Worm (Caenorhabditis elegans): ENCODE results near the gene hda-5.

hda-5 gene

ce11 chrII:11777893-11778480 lies 20.9 kb upstream of the hda-5 start, which contains the start of the genes patr-1 and dna-2 (continued):
- TF ChIP-seq fkh-4 (tag; optimal IDR thresholded peaks at IDR 0.05; ENCODE audit: borderline replicate concordance), result no peak
- TF ChIP-seq zag-1 (tag; optimal IDR thresholded peaks at IDR 0.05), result no peak
- TF ChIP-seq lsy-2 (tag; optimal IDR thresholded peaks at IDR 0.05), result peak; percentile 80 to 86
- no peak for TF ChIP-seq pax-3 (tag; optimal IDR thresholded peaks at IDR 0.05)
- peak; percentile 36 for TF ChIP-seq swsn-7 (tag; optimal IDR thresholded peaks at IDR 0.05)
- no peak for TF ChIP-seq sup-37 (GFP tag; optimal IDR thresholded peaks at IDR 0.05)
- no peak for TF ChIP-seq jun-1 (tag; optimal IDR thresholded peaks at IDR 0.05)
- no peak for TF ChIP-seq nhr-237 (tag; optimal IDR thresholded peaks at IDR 0.05)
- TF ChIP-seq grh-1 (GFP tag; IDR thresholded peaks at IDR 0.05), result peak; percentile 36; the same call in 1 of the 2 replicates
- peak; percentile 79 for TF ChIP-seq rnt-1 (tag; optimal IDR thresholded peaks at IDR 0.05)
- no peak for TF ChIP-seq unc-62 (GFP tag; optimal IDR thresholded peaks at IDR 0.05)
- peak; percentile 86 to 96 for TF ChIP-seq lin-35 (GFP tag; optimal IDR thresholded peaks at IDR 0.05)
- no peak for TF ChIP-seq nhr-28 (tag; optimal IDR thresholded peaks at IDR 0.05)
- no peak for TF ChIP-seq pqm-1 (tag; optimal IDR thresholded peaks at IDR 0.05)
- peak; percentile 63 for TF ChIP-seq C16A3.4 (tag; optimal IDR thresholded peaks at IDR 0.05)
- no peak for TF ChIP-seq tlp-1 (tag; optimal IDR thresholded peaks at IDR 0.05)
- peak in 1 of 6 experiments; percentile 18 for TF ChIP-seq elt-3 (tag; optimal IDR thresholded peaks at IDR 0.05)
- no peak for TF ChIP-seq efl-3 (GFP tag; optimal IDR thresholded peaks at IDR 0.05)
- TF ChIP-seq nhr-19 (GFP tag; conservative IDR thresholded peaks at IDR 0.05), result peak; percentile 58
- TF ChIP-seq hpl-2 (GFP tag; optimal IDR thresholded peaks at IDR 0.05), result no peak
- TF ChIP-seq lin-39 (tag; optimal IDR thresholded peaks at IDR 0.05), result no peak
- peak in 2 of 3 experiments; percentile 60 to 79 for TF ChIP-seq ceh-82 (tag; optimal IDR thresholded peaks at IDR 0.05)
- peak; percentile 16 for TF ChIP-seq lin-13 (GFP tag; optimal IDR thresholded peaks at IDR 0.05)
- no peak for TF ChIP-seq ztf-11 (tag; optimal IDR thresholded peaks at IDR 0.05)
- TF ChIP-seq nhr-77 (tag; optimal IDR thresholded peaks at IDR 0.05), result peak; percentile 14
- no peak for TF ChIP-seq lir-3 (tag; optimal IDR thresholded peaks at IDR 0.05; ENCODE audit: poor library complexity)
- TF ChIP-seq xbp-1 (tag; optimal IDR thresholded peaks at IDR 0.05), result peak; percentile 41
- no peak for TF ChIP-seq nhr-12 (tag; optimal IDR thresholded peaks at IDR 0.05)
- TF ChIP-seq egl-27 (tag; optimal IDR thresholded peaks at IDR 0.05), result no peak
- TF ChIP-seq Y116A8C.19 (tag; optimal IDR thresholded peaks at IDR 0.05; ENCODE audit: borderline replicate concordance), result no peak
- peak; percentile 67 for TF ChIP-seq isw-1 (GFP tag; IDR thresholded peaks at IDR 0.05)
- TF ChIP-seq fkh-8 (tag; optimal IDR thresholded peaks at IDR 0.05), result peak; percentile 21
- TF ChIP-seq alr-1 (tag; optimal IDR thresholded peaks at IDR 0.05; ENCODE audit: borderline replicate concordance), result no peak
- no peak for TF ChIP-seq ceh-8 (GFP tag; optimal IDR thresholded peaks at IDR 0.05)
- TF ChIP-seq pag-3 (tag; optimal IDR thresholded peaks at IDR 0.05; ENCODE audit: borderline replicate concordance, insufficient read depth), result no peak
- no peak for TF ChIP-seq hlh-17 (GFP tag; optimal IDR thresholded peaks at IDR 0.05; ENCODE audit: borderline replicate concordance)
- TF ChIP-seq lin-14 (GFP tag; optimal IDR thresholded peaks at IDR 0.05), result peak; percentile 57
- peak in 1 of 2 experiments; percentile 71 for TF ChIP-seq mdl-1 (tag; optimal IDR thresholded peaks at IDR 0.05)
- peak; percentile 13 for TF ChIP-seq dsc-1 (tag; optimal IDR thresholded peaks at IDR 0.05)
- TF ChIP-seq mef-2 (tag; optimal IDR thresholded peaks at IDR 0.05), result peak; percentile 25
- TF ChIP-seq unc-130 (tag; optimal IDR thresholded peaks at IDR 0.05), result no peak
- no peak for TF ChIP-seq vab-15 (tag; optimal IDR thresholded peaks at IDR 0.05)
- TF ChIP-seq elt-2 (tag; optimal IDR thresholded peaks at IDR 0.05), result no peak
- peak; percentile 52 for TF ChIP-seq nhr-85 (tag)
- TF ChIP-seq nhr-11 (tag; optimal IDR thresholded peaks at IDR 0.05), result no peak
- no peak for TF ChIP-seq nhr-84 (tag; optimal IDR thresholded peaks at IDR 0.05)
- peak; percentile 37 for TF ChIP-seq F16B12.6 (tag; optimal IDR thresholded peaks at IDR 0.05)
- TF ChIP-seq nhr-90 (tag; optimal IDR thresholded peaks at IDR 0.05; ENCODE audit: poor library complexity), result no peak
- TF ChIP-seq skn-1 (tag; optimal IDR thresholded peaks at IDR 0.05), result peak; percentile 79
- no peak for TF ChIP-seq hlh-4 (tag; optimal IDR thresholded peaks at IDR 0.05)
- no peak for TF ChIP-seq C34B4.2 (tag; optimal IDR thresholded peaks at IDR 0.05)

Measured in whole organism, L1 larva.